Worm (Caenorhabditis elegans) whole organism, L1 larva: ENCODE data around the gene scc-2.

Experiments used
- C04F5.9 ChIP-seq: sonication (generic microtip); optimal IDR thresholded peaks from 2 replicates; lab custom pipeline; 2016; ENCODE audit warnings: missing genetic modification characterization, missing compliant biosample characterization
- aly-2 ChIP-seq: fragments of 150-350 bp; optimal IDR thresholded peaks from 2 replicates; lab custom pipeline; 2014; ENCODE audit warnings: missing biosample characterization, missing genetic modification characterization
- ceh-82 ChIP-seq, 3 experiments: fragments of 150-350 bp in 1 of 3; sonication (generic microtip) in 2 of 3; optimal IDR thresholded peaks; 2 replicates each; lab custom pipeline; 2014 to 2017; ENCODE audit warnings: missing biosample characterization in 3 of 3, missing genetic modification characterization in 3 of 3
- ces-1 ChIP-seq: fragments of 150-350 bp; optimal IDR thresholded peaks from 2 replicates; lab custom pipeline; 2014; ENCODE audit warnings: missing biosample characterization, missing genetic modification reagents, missing genetic modification characterization
- dpl-1 ChIP-seq, 3 experiments: fragments of 150-350 bp in 2 of 3; sonication (generic microtip) in 1 of 3; optimal IDR thresholded peaks; 2 replicates each; lab custom pipeline; 2014 to 2017; ENCODE audit warnings: missing biosample characterization in 3 of 3, missing genetic modification characterization in 3 of 3, missing genetic modification reagents in 3 of 3
- elt-2 ChIP-seq: sonication (generic microtip); optimal IDR thresholded peaks from 2 replicates; lab custom pipeline; 2016; ENCODE audit warnings: missing genetic modification characterization, mild to moderate bottlenecking, inconsistent platforms, missing compliant biosample characterization, missing genetic modification reagents
- jun-1 ChIP-seq: fragments of 150-350 bp; optimal IDR thresholded peaks from 2 replicates; lab custom pipeline; 2014; ENCODE audit warnings: missing biosample characterization, missing genetic modification reagents, missing genetic modification characterization
- lin-35 ChIP-seq, 2 experiments: fragments of 150-350 bp; optimal IDR thresholded peaks; 2 replicates each; lab custom pipeline; 2014; ENCODE audit warnings: missing biosample characterization in 2 of 2, missing genetic modification characterization in 2 of 2, missing genetic modification reagents in 2 of 2
- nhr-28 ChIP-seq: fragments of 150-350 bp; optimal IDR thresholded peaks from 2 replicates; lab custom pipeline; 2014; ENCODE audit warnings: missing biosample characterization, missing genetic modification characterization
- nhr-77 ChIP-seq: fragments of 150-350 bp; optimal IDR thresholded peaks from 2 replicates; lab custom pipeline; 2014; ENCODE audit warnings: missing biosample characterization, missing genetic modification characterization
- pag-3 ChIP-seq: sonication (generic microtip); optimal IDR thresholded peaks from 2 replicates; lab custom pipeline; 2017; ENCODE audit warnings: missing genetic modification characterization, mild to moderate bottlenecking, missing compliant biosample characterization, antibody characterized with exemption, borderline replicate concordance; ENCODE audit not compliant: insufficient read depth
- pax-3 ChIP-seq: fragments of 200-800 bp; sonication (Bioruptor generic); optimal IDR thresholded peaks from 2 replicates; lab custom pipeline; 2018; ENCODE audit warnings: mild to moderate bottlenecking, missing genetic modification characterization, moderate library complexity, missing compliant biosample characterization
- sup-37 ChIP-seq: fragments of 200-800 bp; sonication (Bioruptor generic); optimal IDR thresholded peaks from 2 replicates; lab custom pipeline; 2018; ENCODE audit warnings: mild to moderate bottlenecking, missing genetic modification characterization, missing compliant biosample characterization

DNA sequence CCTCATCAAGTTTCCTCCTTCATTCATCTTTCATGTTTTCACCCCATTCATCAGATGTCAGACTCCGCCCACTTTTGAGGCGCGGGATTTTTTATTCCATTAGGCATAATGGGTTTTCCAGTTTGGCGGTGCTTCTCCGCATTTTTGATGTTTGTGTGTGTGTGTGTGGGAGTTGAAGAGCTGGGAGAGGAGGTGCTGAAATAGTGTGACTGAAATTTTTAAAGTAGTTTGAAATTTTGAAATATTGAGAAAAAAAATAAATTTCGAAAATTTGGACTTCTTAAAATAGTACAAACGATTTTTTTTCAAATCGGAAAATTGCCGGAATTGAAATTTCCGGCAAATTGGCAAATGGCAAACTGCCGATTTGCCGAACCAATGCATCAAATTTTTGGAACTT is at the start of gene scc-2:
- TF ChIP-seq lin-35 (GFP tag; optimal IDR thresholded peaks at IDR 0.05; lab: Kevin White, UChicago) (no peak), sup-37 (GFP tag; lab: Kevin White, UChicago) (no peak), nhr-28 (tag; lab: Kevin White, UChicago) (no peak), aly-2 (tag; lab: Kevin White, UChicago) (no peak), ceh-82 (tag; optimal IDR thresholded peaks at IDR 0.05; lab: Kevin White, UChicago) (no peak), jun-1 (tag; lab: Kevin White, UChicago) (no peak), ces-1 (GFP tag; lab: Kevin White, UChicago) (no peak), pag-3 (no peak), elt-2 (tag; lab: Kevin White, UChicago) (no peak), C04F5.9 (no peak), nhr-77 (tag; lab: Kevin White, UChicago) (no peak), pax-3 (tag; lab: Kevin White, UChicago) (no peak), dpl-1 (GFP tag; optimal IDR thresholded peaks at IDR 0.05; lab: Kevin White, UChicago) (no peak)
